Worm (Caenorhabditis elegans): ENCODE measurements around the gene dnj-23.

ce11 chrII:9135878-9136277 lies 27.5 kb upstream of the dnj-23 start, which contains the start of gene nlp-78:
- no peak for TF ChIP-seq nhr-76 (tag; optimal IDR thresholded peaks at IDR 0.05)
- TF ChIP-seq ces-1 (GFP tag; optimal IDR thresholded peaks at IDR 0.05): no peak

All from whole organism, mixed stage, embryonic.